Worm (Caenorhabditis elegans) whole organism, young adult: ENCODE data around the gene srlf-31.

ENCODE experiments used
- B0019.2 ChIP-seq: fragments of 200-800 bp; sonication (Bioruptor generic); conservative IDR thresholded peaks from 2 replicates; pipeline ENCODE4 v1.3.6; 2022; ENCODE audit warnings: missing genetic modification reagents, missing genetic modification characterization, missing compliant biosample characterization
- B0336.3 ChIP-seq: fragments of 200-800 bp; sonication (Bioruptor generic); IDR thresholded peaks from 2 replicates; pipeline ENCODE4 v1.3.6; 2022; ENCODE audit warnings: missing genetic modification characterization, missing compliant biosample characterization
- C06A6.2 ChIP-seq: fragments of 200-800 bp; sonication (Bioruptor generic); conservative IDR thresholded peaks from 2 replicates; pipeline ENCODE4 v1.3.6; 2022; ENCODE audit warnings: missing genetic modification characterization, missing compliant biosample characterization
- C17E4.6 ChIP-seq: fragments of 200-800 bp; sonication (Bioruptor generic); IDR thresholded peaks from 2 replicates; pipeline ENCODE4 v1.3.6; 2022; ENCODE audit warnings: missing genetic modification reagents, missing genetic modification characterization, missing compliant biosample characterization
- F10E7.11 ChIP-seq: sonication (generic microtip); optimal IDR thresholded peaks from 2 replicates; lab custom pipeline; 2017; ENCODE audit warnings: mild to moderate bottlenecking, missing genetic modification characterization, moderate library complexity, missing compliant biosample characterization
- F22D6.2 ChIP-seq: sonication (generic microtip); optimal IDR thresholded peaks from 2 replicates; lab custom pipeline; 2016; ENCODE audit warnings: mild to moderate bottlenecking, missing genetic modification characterization, missing compliant biosample characterization
- F23B12.7 ChIP-seq: sonication (generic microtip); optimal IDR thresholded peaks from 2 replicates; lab custom pipeline; 2017; ENCODE audit warnings: missing genetic modification characterization, mild to moderate bottlenecking, missing compliant biosample characterization, antibody characterized with exemption, moderate library complexity; ENCODE audit not compliant: insufficient read depth
- F37B4.10 ChIP-seq: fragments of 200-800 bp; sonication (Bioruptor generic); IDR thresholded peaks from 2 replicates; pipeline ENCODE4 v1.3.6; 2022; ENCODE audit warnings: missing genetic modification characterization, missing compliant biosample characterization
- F39B2.1 ChIP-seq: fragments of 200-800 bp; sonication (Bioruptor generic); IDR thresholded peaks from 2 replicates; pipeline ENCODE4 v1.3.6; 2022; ENCODE audit warnings: missing genetic modification reagents, missing genetic modification characterization, missing compliant biosample characterization
- F57A8.1 ChIP-seq: fragments of 200-800 bp; sonication (Bioruptor generic); optimal IDR thresholded peaks from 2 replicates; lab custom pipeline; 2018; ENCODE audit warnings: mild to moderate bottlenecking, missing genetic modification characterization, moderate library complexity, missing compliant biosample characterization
- F57C9.4 ChIP-seq: sonication (generic microtip); optimal IDR thresholded peaks from 2 replicates; lab custom pipeline; 2017; ENCODE audit warnings: mild to moderate bottlenecking, missing genetic modification characterization, missing compliant biosample characterization
- Y53F4B.3 ChIP-seq: fragments of 200-800 bp; sonication (Bioruptor generic); IDR thresholded peaks from 2 replicates; pipeline ENCODE4 v1.3.6; 2022; ENCODE audit warnings: missing genetic modification reagents, missing genetic modification characterization, missing compliant biosample characterization
- Y53G8AR.9 ChIP-seq: fragments of 200-800 bp; sonication (Bioruptor generic); conservative IDR thresholded peaks from 2 replicates; pipeline ENCODE4 v1.3.6; 2022; ENCODE audit warnings: missing genetic modification reagents, missing genetic modification characterization, missing compliant biosample characterization
- Y95B8A.8 ChIP-seq: fragments of 200-800 bp; sonication (Bioruptor generic); IDR thresholded peaks from 2 replicates; pipeline ENCODE4 v1.3.6; 2022; ENCODE audit warnings: missing genetic modification reagents, missing genetic modification characterization, missing compliant biosample characterization
- akir-1 ChIP-seq: fragments of 200-800 bp; sonication (Bioruptor generic); optimal IDR thresholded peaks from 2 replicates; lab custom pipeline; 2018; ENCODE audit warnings: mild to moderate bottlenecking, missing genetic modification characterization, moderate library complexity, missing compliant biosample characterization
- ama-1 ChIP-seq, 3 experiments: fragments of 150-350 bp in 1 of 3; sonication (generic microtip) in 2 of 3; optimal IDR thresholded peaks; 2 replicates each; lab custom pipeline; 2014 to 2018; ENCODE audit warnings: missing biosample characterization in 2 of 3, missing genetic modification characterization in 2 of 3, missing genetic modification reagents in 2 of 3
- attf-5 ChIP-seq: fragments of 200-800 bp; sonication (Bioruptor generic); optimal IDR thresholded peaks from 2 replicates; lab custom pipeline; 2018; ENCODE audit warnings: mild to moderate bottlenecking, missing genetic modification characterization, missing compliant biosample characterization
- attf-6 ChIP-seq: fragments of 200-800 bp; sonication (Bioruptor generic); IDR thresholded peaks from 2 replicates; pipeline ENCODE4 v1.3.6; 2022; ENCODE audit warnings: missing genetic modification reagents, missing genetic modification characterization, missing compliant biosample characterization
- bed-1 ChIP-seq: fragments of 200-800 bp; sonication (Bioruptor generic); IDR thresholded peaks from 2 replicates; pipeline ENCODE4 v1.3.6; 2022; ENCODE audit warnings: missing genetic modification reagents, missing genetic modification characterization, missing compliant biosample characterization
- ccch-3 ChIP-seq: fragments of 200-800 bp; sonication (Bioruptor generic); optimal IDR thresholded peaks from 2 replicates; lab custom pipeline; 2018; ENCODE audit warnings: mild to moderate bottlenecking, missing genetic modification characterization, missing compliant biosample characterization
- cebp-1 ChIP-seq, 2 experiments: fragments of 200-800 bp in 1 of 2; sonication (Bioruptor generic) in 1 of 2; sonication (generic microtip) in 1 of 2; IDR thresholded peaks in 1 of 2; optimal IDR thresholded peaks in 1 of 2; 2 replicates each; pipeline versions ENCODE4 v1.3.6 to Lab custom; 2017 to 2022; ENCODE audit warnings: missing compliant biosample characterization in 2 of 2, missing genetic modification characterization in 2 of 2, mild to moderate bottlenecking in 1 of 2, missing genetic modification reagents in 1 of 2, moderate library complexity in 1 of 2
- ceh-27 ChIP-seq: fragments of 200-800 bp; sonication (Bioruptor generic); optimal IDR thresholded peaks from 2 replicates; lab custom pipeline; 2018; ENCODE audit warnings: mild to moderate bottlenecking, missing genetic modification characterization, moderate library complexity, missing compliant biosample characterization
- die-1 ChIP-seq: sonication (generic microtip); optimal IDR thresholded peaks from 2 replicates; lab custom pipeline; 2016; ENCODE audit warnings: missing genotype, mild to moderate bottlenecking, missing genetic modification characterization, missing compliant biosample characterization
- dox-1 ChIP-seq: fragments of 200-800 bp; sonication (Bioruptor generic); IDR thresholded peaks from 2 replicates; pipeline ENCODE4 v1.3.6; 2022; ENCODE audit warnings: missing genetic modification reagents, missing genetic modification characterization, missing compliant biosample characterization
- hlh-12 ChIP-seq: sonication (generic microtip); optimal IDR thresholded peaks from 2 replicates; lab custom pipeline; 2016; ENCODE audit warnings: missing genetic modification characterization, missing compliant biosample characterization
- hlh-26 ChIP-seq: fragments of 200-800 bp; sonication (Bioruptor generic); conservative IDR thresholded peaks from 2 replicates; pipeline ENCODE4 v1.3.6; 2022; ENCODE audit warnings: missing genetic modification reagents, missing genetic modification characterization, missing compliant biosample characterization
- hmg-1.2 ChIP-seq: fragments of 200-800 bp; sonication (Bioruptor generic); IDR thresholded peaks from 2 replicates; pipeline ENCODE4 v1.3.6; 2022; ENCODE audit warnings: missing genetic modification reagents, missing genetic modification characterization, missing compliant biosample characterization
- hmg-20 ChIP-seq: fragments of 200-800 bp; sonication (Bioruptor generic); IDR thresholded peaks from 2 replicates; pipeline ENCODE4 v1.3.6; 2022; ENCODE audit warnings: missing genetic modification reagents, missing genetic modification characterization, missing compliant biosample characterization
- hsf-1 ChIP-seq: fragments of 200-800 bp; sonication (Bioruptor generic); IDR thresholded peaks from 2 replicates; pipeline ENCODE4 v1.3.6; 2022; ENCODE audit warnings: missing genetic modification reagents, missing genetic modification characterization, missing compliant biosample characterization
- let-526 ChIP-seq: fragments of 200-800 bp; sonication (Bioruptor generic); IDR thresholded peaks from 2 replicates; pipeline ENCODE4 v1.3.6; 2022; ENCODE audit warnings: missing genetic modification reagents, missing genetic modification characterization, missing compliant biosample characterization
- let-607 ChIP-seq, 2 experiments: fragments of 200-800 bp in 1 of 2; sonication (Bioruptor generic) in 1 of 2; sonication (generic microtip) in 1 of 2; optimal IDR thresholded peaks; 2 replicates each; lab custom pipeline; 2016 to 2018; ENCODE audit warnings: mild to moderate bottlenecking in 2 of 2, missing compliant biosample characterization in 2 of 2, missing genetic modification characterization in 2 of 2, moderate library complexity in 2 of 2, missing genotype in 1 of 2
- lin-35 ChIP-seq, 3 experiments: fragments of 150-350 bp in 2 of 3; sonication (generic microtip) in 1 of 3; optimal IDR thresholded peaks; 2 replicates each; lab custom pipeline; 2014 to 2018; ENCODE audit warnings: missing biosample characterization in 3 of 3, missing genetic modification characterization in 3 of 3, missing genetic modification reagents in 3 of 3
- lir-1 ChIP-seq: fragments of 200-800 bp; sonication (Bioruptor generic); conservative IDR thresholded peaks from 2 replicates; pipeline ENCODE4 v1.3.6; 2022; ENCODE audit warnings: missing genetic modification reagents, missing genetic modification characterization, missing compliant biosample characterization
- lsl-1 ChIP-seq: fragments of 200-800 bp; sonication (Bioruptor generic); optimal IDR thresholded peaks from 2 replicates; lab custom pipeline; 2018; ENCODE audit warnings: mild to moderate bottlenecking, missing genetic modification characterization, moderate library complexity, missing compliant biosample characterization
- madf-10 ChIP-seq: sonication (generic microtip); optimal IDR thresholded peaks from 2 replicates; lab custom pipeline; 2016; ENCODE audit warnings: mild to moderate bottlenecking, missing genetic modification characterization, missing compliant biosample characterization
- madf-6 ChIP-seq: fragments of 200-800 bp; sonication (Bioruptor generic); IDR thresholded peaks from 2 replicates; pipeline ENCODE4 v1.3.6; 2022; ENCODE audit warnings: missing genetic modification reagents, missing genetic modification characterization, missing compliant biosample characterization
- nfya-1 ChIP-seq: sonication (generic microtip); optimal IDR thresholded peaks from 2 replicates; lab custom pipeline; 2017; ENCODE audit warnings: antibody characterized with exemption, missing compliant biosample characterization, missing genetic modification characterization, borderline replicate concordance; ENCODE audit not compliant: insufficient read depth
- nhr-120 ChIP-seq: fragments of 200-800 bp; sonication (Bioruptor generic); IDR thresholded peaks from 2 replicates; pipeline ENCODE4 v1.3.6; 2022; ENCODE audit warnings: missing genetic modification characterization, missing compliant biosample characterization
- nhr-27 ChIP-seq: fragments of 200-800 bp; sonication (Bioruptor generic); optimal IDR thresholded peaks from 2 replicates; lab custom pipeline; 2018; ENCODE audit warnings: mild to moderate bottlenecking, missing genetic modification characterization, moderate library complexity, missing compliant biosample characterization
- sea-2 ChIP-seq: fragments of 200-800 bp; sonication (Bioruptor generic); IDR thresholded peaks from 2 replicates; pipeline ENCODE4 v1.3.6; 2022; ENCODE audit warnings: missing genetic modification characterization, missing compliant biosample characterization
- snpc-3.4 ChIP-seq: sonication (generic microtip); optimal IDR thresholded peaks from 2 replicates; lab custom pipeline; 2017; ENCODE audit warnings: missing genetic modification characterization, mild to moderate bottlenecking, missing compliant biosample characterization, antibody characterized with exemption, moderate library complexity, missing genotype, missing genetic modification reagents
- tbx-9 ChIP-seq: sonication (generic microtip); optimal IDR thresholded peaks from 2 replicates; lab custom pipeline; 2016; ENCODE audit warnings: borderline replicate concordance, missing genetic modification characterization, inconsistent platforms, missing compliant biosample characterization
- tlf-1 ChIP-seq: fragments of 200-800 bp; sonication (Bioruptor generic); optimal IDR thresholded peaks from 2 replicates; lab custom pipeline; 2018; ENCODE audit warnings: mild to moderate bottlenecking, missing genetic modification characterization, missing compliant biosample characterization
- xnd-1 ChIP-seq: sonication (generic microtip); optimal IDR thresholded peaks from 2 replicates; lab custom pipeline; 2016; ENCODE audit warnings: missing genotype, missing genetic modification reagents, missing genetic modification characterization, missing compliant biosample characterization
- zim-3 ChIP-seq: sonication (generic microtip); optimal IDR thresholded peaks from 2 replicates; lab custom pipeline; 2017; ENCODE audit warnings: mild to moderate bottlenecking, missing genetic modification characterization, moderate library complexity, missing compliant biosample characterization
- ztf-18 ChIP-seq: sonication (generic microtip); optimal IDR thresholded peaks from 2 replicates; lab custom pipeline; 2016; ENCODE audit warnings: missing genotype, mild to moderate bottlenecking, missing genetic modification characterization, missing compliant biosample characterization
- ztf-6 ChIP-seq: fragments of 200-800 bp; sonication (Bioruptor generic); IDR thresholded peaks from 2 replicates; pipeline ENCODE4 v1.3.6; 2022; ENCODE audit warnings: missing genetic modification reagents, missing genetic modification characterization, missing compliant biosample characterization

srlf-31 gene

ce11 chrIV:11952612-11953299, 29.8 kb upstream of the srlf-31 start, which contains the start of gene gdh-1 (continued):
- no peak for TF ChIP-seq hsf-1 (GFP tag; lab: Robert Waterston, UW)
- TF ChIP-seq lir-1 (GFP tag; lab: Robert Waterston, UW), result no peak
- TF ChIP-seq F57A8.1, result no peak
- no peak for TF ChIP-seq B0019.2 (GFP tag; lab: Robert Waterston, UW)
- TF ChIP-seq snpc-3.4, result no peak
- no peak for TF ChIP-seq Y53F4B.3 (GFP tag; lab: Robert Waterston, UW)
- no peak for TF ChIP-seq Y95B8A.8 (GFP tag; lab: Robert Waterston, UW)
- no peak for TF ChIP-seq sea-2 (GFP tag; lab: Robert Waterston, UW)
- no peak for TF ChIP-seq bed-1
- TF ChIP-seq ztf-18 (tag; lab: Kevin White, UChicago), result no peak
- peak; percentile 1 for TF ChIP-seq xnd-1 (tag; lab: Kevin White, UChicago)
- no peak for TF ChIP-seq tbx-9 (tag; lab: Kevin White, UChicago)
- no peak for TF ChIP-seq tlf-1 (GFP tag; lab: Kevin White, UChicago)
- no peak for TF ChIP-seq attf-6 (GFP tag; lab: Robert Waterston, UW)
- peak in 1 of 3 experiments; percentile 6 for TF ChIP-seq lin-35 (GFP tag; optimal IDR thresholded peaks at IDR 0.05; lab: Kevin White, UChicago)
- no peak for TF ChIP-seq die-1 (tag; lab: Kevin White, UChicago)
- TF ChIP-seq hmg-20 (GFP tag; lab: Robert Waterston, UW), result no peak
- TF ChIP-seq B0336.3 (GFP tag; lab: Robert Waterston, UW), result no peak
- no peak for TF ChIP-seq Y53G8AR.9 (GFP tag; lab: Robert Waterston, UW)
- no peak for TF ChIP-seq hlh-12 (tag; lab: Kevin White, UChicago)
- no peak for TF ChIP-seq ztf-6 (GFP tag; lab: Robert Waterston, UW)
- no peak for TF ChIP-seq F57C9.4 (tag; lab: Kevin White, UChicago)
- no peak for TF ChIP-seq F23B12.7 (tag; lab: Kevin White, UChicago)
- no peak for TF ChIP-seq let-526
- no peak for TF ChIP-seq nhr-120 (GFP tag; lab: Robert Waterston, UW)
- TF ChIP-seq nfya-1, result no peak
- TF ChIP-seq lsl-1 (GFP tag; lab: Kevin White, UChicago), result peak; percentile 23
- TF ChIP-seq ceh-27 (GFP tag; lab: Kevin White, UChicago), result no peak
- peak; percentile 55 for TF ChIP-seq dox-1 (GFP tag; lab: Robert Waterston, UW)
- TF ChIP-seq F37B4.10 (GFP tag; lab: Robert Waterston, UW), result no peak
- no peak for TF ChIP-seq C17E4.6
- no peak for TF ChIP-seq F22D6.2 (tag; lab: Kevin White, UChicago)
- no peak for TF ChIP-seq attf-5 (GFP tag; lab: Kevin White, UChicago)
- peak; percentile 41 for TF ChIP-seq madf-6 (GFP tag; lab: Robert Waterston, UW)
- no peak for TF ChIP-seq hlh-26 (GFP tag; lab: Robert Waterston, UW)
- no peak for TF ChIP-seq cebp-1 (GFP tag; IDR thresholded peaks at IDR 0.05; lab: Robert Waterston, UW)
- no peak for TF ChIP-seq cebp-1 (tag; optimal IDR thresholded peaks at IDR 0.05; lab: Kevin White, UChicago)
- TF ChIP-seq C06A6.2 (GFP tag; lab: Robert Waterston, UW), result no peak
- no peak for TF ChIP-seq F10E7.11 (tag; lab: Kevin White, UChicago)
- no peak for TF ChIP-seq zim-3 (tag; lab: Kevin White, UChicago)
- TF ChIP-seq ccch-3 (GFP tag; lab: Kevin White, UChicago), result no peak
- no peak for TF ChIP-seq madf-10
- TF ChIP-seq ama-1 (optimal IDR thresholded peaks at IDR 0.05; lab: Kevin White, UChicago), result peak; percentile 18
- TF ChIP-seq ama-1 (GFP tag; optimal IDR thresholded peaks at IDR 0.05; lab: Kevin White, UChicago), result no peak
- TF ChIP-seq akir-1 (GFP tag; lab: Kevin White, UChicago), result no peak
- no peak for TF ChIP-seq nhr-27 (tag; lab: Kevin White, UChicago)
- TF ChIP-seq let-607 (tag; optimal IDR thresholded peaks at IDR 0.05; lab: Kevin White, UChicago), result no peak
- peak; percentile 32; the same call in 1 of the 2 replicates for TF ChIP-seq hmg-1.2
- TF ChIP-seq F39B2.1, result no peak
